Worm (Caenorhabditis elegans): ENCODE measurements around the gene dyn-1.

- TF ChIP-seq T22C8.4 (GFP tag; IDR thresholded peaks at IDR 0.05): no peak
- TF ChIP-seq cog-1 (tag; optimal IDR thresholded peaks at IDR 0.05): no peak
- no peak for TF ChIP-seq ref-1 (GFP tag; conservative IDR thresholded peaks at IDR 0.05)
- no peak for TF ChIP-seq flt-1 (GFP tag; IDR thresholded peaks at IDR 0.05)
Measured at ce11 chrX:15533260-15533659, 35.4 kb upstream of the dyn-1 start.
